Worm (Caenorhabditis elegans): ENCODE results near the gene str-262.

The str-262 gene

ce11 chrV:756169-756568 is 3.6 kb upstream of the str-262 start, which contains the start of gene str-20:
Gene str-20, plus strand, starts transcription at chrV:756469.
- no peak for TF ChIP-seq ceh-82 (tag; optimal IDR thresholded peaks at IDR 0.05)
- TF ChIP-seq peb-1 (tag; optimal IDR thresholded peaks at IDR 0.05), result no peak
- no peak for TF ChIP-seq C34F6.9 (tag; optimal IDR thresholded peaks at IDR 0.05)
- no peak for TF ChIP-seq nhr-25 (tag; optimal IDR thresholded peaks at IDR 0.05)
- no peak for TF ChIP-seq alr-1 (tag; optimal IDR thresholded peaks at IDR 0.05)
- no peak for TF ChIP-seq egl-27 (tag; optimal IDR thresholded peaks at IDR 0.05)
- TF ChIP-seq nhr-77 (tag; optimal IDR thresholded peaks at IDR 0.05), result no peak
- TF ChIP-seq ztf-1 (GFP tag; conservative IDR thresholded peaks at IDR 0.05), result no peak
- TF ChIP-seq nhr-6 (tag; optimal IDR thresholded peaks at IDR 0.05), result no peak
- no peak for TF ChIP-seq elt-3 (tag; optimal IDR thresholded peaks at IDR 0.05)
- TF ChIP-seq lin-39 (tag; optimal IDR thresholded peaks at IDR 0.05), result no peak
- no peak for TF ChIP-seq nhr-21 (tag; optimal IDR thresholded peaks at IDR 0.05)

DNA sequence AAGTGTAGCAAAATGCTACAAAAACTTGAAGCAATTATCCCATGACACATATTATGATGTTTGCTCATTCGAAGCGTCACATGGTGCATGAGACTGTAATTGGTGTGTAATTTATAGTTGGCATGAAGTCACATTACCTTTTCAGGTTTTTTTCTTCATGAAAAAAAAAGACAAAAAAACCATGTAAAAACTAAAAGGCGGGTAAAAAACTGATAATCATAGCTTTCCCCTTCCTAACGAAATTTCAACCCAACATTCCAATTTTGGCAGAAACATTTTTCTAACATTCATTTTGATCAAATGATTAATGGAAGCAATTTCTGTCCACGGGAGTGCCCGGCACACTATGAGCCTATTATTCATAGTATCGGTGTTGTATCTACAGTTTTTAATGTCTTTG is 4.5 kb downstream of the str-262 start, which contains the start of gene sri-4:
Gene sri-4, plus strand, starts transcription at position 301 of the 400 bp plus-strand sequence.
- no peak for TF ChIP-seq ZK546.5 (tag; optimal IDR thresholded peaks at IDR 0.05)
- no peak for TF ChIP-seq egl-27 (tag; optimal IDR thresholded peaks at IDR 0.05)
- no peak for TF ChIP-seq alr-1 (tag; optimal IDR thresholded peaks at IDR 0.05)
- TF ChIP-seq unc-62 (GFP tag; optimal IDR thresholded peaks at IDR 0.05), result no peak
- TF ChIP-seq nhr-11 (tag; optimal IDR thresholded peaks at IDR 0.05), result no peak
- no peak for TF ChIP-seq nhr-10 (tag; optimal IDR thresholded peaks at IDR 0.05)
- TF ChIP-seq skn-1 (tag; optimal IDR thresholded peaks at IDR 0.05), result no peak
- TF ChIP-seq ceh-16 (tag; optimal IDR thresholded peaks at IDR 0.05), result no peak
- no peak for TF ChIP-seq ztf-11 (tag; optimal IDR thresholded peaks at IDR 0.05)
- no peak for TF ChIP-seq nhr-77 (tag; optimal IDR thresholded peaks at IDR 0.05)
- TF ChIP-seq F13H6.1 (tag; optimal IDR thresholded peaks at IDR 0.05), result no peak
- TF ChIP-seq nhr-12 (tag; optimal IDR thresholded peaks at IDR 0.05), result no peak
- TF ChIP-seq ama-1 (optimal IDR thresholded peaks at IDR 0.05), result no peak
- TF ChIP-seq unc-39 (tag; optimal IDR thresholded peaks at IDR 0.05), result no peak

ce11 chrV:743348-743747 is 9.2 kb downstream of the str-262 start, which contains the start of gene str-134:
Gene str-134, plus strand, starts transcription at chrV:743648.
- TF ChIP-seq lin-39 (tag; optimal IDR thresholded peaks at IDR 0.05) (no peak), F13H6.1 (tag; optimal IDR thresholded peaks at IDR 0.05) (no peak), unc-62 (GFP tag; optimal IDR thresholded peaks at IDR 0.05) (no peak), ztf-1 (GFP tag; conservative IDR thresholded peaks at IDR 0.05) (no peak), unc-39 (tag; optimal IDR thresholded peaks at IDR 0.05) (no peak), nhr-237 (tag; optimal IDR thresholded peaks at IDR 0.05) (no peak), dmd-4 (tag; optimal IDR thresholded peaks at IDR 0.05) (no peak), unc-55 (GFP tag; optimal IDR thresholded peaks at IDR 0.05) (no peak), ama-1 (optimal IDR thresholded peaks at IDR 0.05) (no peak), ceh-16 (tag; optimal IDR thresholded peaks at IDR 0.05) (no peak), fos-1 (tag; optimal IDR thresholded peaks at IDR 0.05) (no peak), lin-13 (GFP tag; optimal IDR thresholded peaks at IDR 0.05) (no peak), snpc-4 (tag; optimal IDR thresholded peaks at IDR 0.05) (no peak)

DNA sequence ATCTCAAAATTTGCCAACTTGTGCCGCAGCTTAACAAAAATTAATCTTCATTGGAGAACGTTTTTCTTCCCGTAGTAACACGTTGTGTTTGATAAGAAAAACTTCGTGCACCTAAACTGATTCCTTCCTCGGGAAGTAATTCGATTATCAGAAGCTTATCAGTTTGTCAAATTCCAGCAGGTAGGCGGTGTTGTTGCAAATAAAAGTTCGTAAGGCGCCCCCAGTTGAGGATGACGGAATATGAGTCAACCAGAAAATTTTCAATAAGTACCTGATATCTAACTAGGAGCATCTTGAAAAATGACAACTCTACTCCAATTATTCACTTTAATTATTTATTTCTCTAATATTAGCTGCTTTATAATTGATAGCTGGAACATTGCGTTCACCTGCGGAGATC is 10.8 kb downstream of the str-262 start, which contains the start of gene C05E4.7:
Gene C05E4.7, plus strand, starts transcription at position 301 of the 400 bp plus-strand sequence.
- TF ChIP-seq nhr-77 (tag; optimal IDR thresholded peaks at IDR 0.05), result no peak
- TF ChIP-seq sma-9 (GFP tag; optimal IDR thresholded peaks at IDR 0.05), result no peak
- TF ChIP-seq sma-9 (tag; optimal IDR thresholded peaks at IDR 0.05), result no peak
- TF ChIP-seq ZK546.5 (tag; optimal IDR thresholded peaks at IDR 0.05), result no peak
- TF ChIP-seq sem-4 (tag; optimal IDR thresholded peaks at IDR 0.05), result no peak
- no peak for TF ChIP-seq elt-1 (tag; optimal IDR thresholded peaks at IDR 0.05)
- no peak for TF ChIP-seq nhr-129 (tag; optimal IDR thresholded peaks at IDR 0.05)
- TF ChIP-seq gmeb-1 (tag; optimal IDR thresholded peaks at IDR 0.05), result no peak
- TF ChIP-seq dmd-4 (tag; optimal IDR thresholded peaks at IDR 0.05), result no peak
- no peak for TF ChIP-seq skn-1 (tag; optimal IDR thresholded peaks at IDR 0.05)
- no peak for TF ChIP-seq mab-5 (tag; optimal IDR thresholded peaks at IDR 0.05)
- no peak for TF ChIP-seq nhr-12 (tag; optimal IDR thresholded peaks at IDR 0.05)
- TF ChIP-seq unc-62 (GFP tag; optimal IDR thresholded peaks at IDR 0.05), result no peak
- no peak for TF ChIP-seq C34F6.9 (tag; optimal IDR thresholded peaks at IDR 0.05)
- TF ChIP-seq nhr-6 (tag; optimal IDR thresholded peaks at IDR 0.05), result no peak
- TF ChIP-seq ama-1 (optimal IDR thresholded peaks at IDR 0.05), result no peak
- TF ChIP-seq snpc-4 (tag; optimal IDR thresholded peaks at IDR 0.05), result no peak
- TF ChIP-seq lin-13 (GFP tag; optimal IDR thresholded peaks at IDR 0.05), result no peak
- no peak for TF ChIP-seq peb-1 (tag; optimal IDR thresholded peaks at IDR 0.05)
- TF ChIP-seq sma-3 (GFP tag; optimal IDR thresholded peaks at IDR 0.05), result no peak
- no peak for TF ChIP-seq ztf-11 (tag; optimal IDR thresholded peaks at IDR 0.05)
